Fruit fly (Drosophila melanogaster) S2 (cell line): ENCODE data around the gene CG13930.

Experiments used
- CG8478 ChIP-seq: fragments of >200 bp; optimal IDR thresholded peaks from 2 replicates; lab custom pipeline; 2018
- CTCF ChIP-seq, 2 experiments: fragments of >200 bp; optimal IDR thresholded peaks; 2 replicates each; lab custom pipeline; 2018

- TF ChIP-seq CTCF (optimal IDR thresholded peaks at IDR 0.05; lab: Kevin White, UChicago) = no peak
- TF ChIP-seq CG8478 (lab: Kevin White, UChicago) = no peak
These were observed 18.8 kb downstream of the CG13930 start for dm6 chr3L:1653752-1654151.
